Worm (Caenorhabditis elegans): ENCODE measurements around the gene F22F7.7.

The F22F7.7 gene

DNA sequence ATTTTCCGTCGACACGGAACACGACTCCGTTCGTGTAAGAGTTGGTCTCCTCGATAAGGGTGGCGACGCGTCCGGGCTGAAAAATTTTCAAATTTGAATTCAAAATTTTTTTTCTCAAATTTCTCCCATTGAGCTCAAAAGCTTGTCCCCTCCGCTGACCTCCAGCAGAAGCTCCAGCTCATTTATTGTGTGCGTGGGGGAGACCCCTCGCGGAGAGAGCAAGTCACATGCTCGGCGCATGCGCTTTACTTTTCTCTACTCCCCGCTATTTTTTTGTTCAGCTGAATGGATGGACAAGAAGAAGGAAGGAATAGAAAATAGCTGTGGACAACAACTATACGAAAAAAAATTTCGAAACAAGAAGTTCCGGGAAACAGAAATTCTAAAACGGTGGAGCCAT is 6.3 kb downstream of the F22F7.7 start (continued):
- TF ChIP-seq gei-17 (GFP tag; optimal IDR thresholded peaks at IDR 0.05): no peak
- no peak for TF ChIP-seq C06A6.2 (GFP tag; conservative IDR thresholded peaks at IDR 0.05)
- TF ChIP-seq hsf-1 (GFP tag; IDR thresholded peaks at IDR 0.05): no peak
- no peak for TF ChIP-seq F22D6.2 (tag; optimal IDR thresholded peaks at IDR 0.05)
- peak; percentile 70 for TF ChIP-seq K12H6.12 (tag; optimal IDR thresholded peaks at IDR 0.05)
- no peak for TF ChIP-seq madf-8 (GFP tag; conservative IDR thresholded peaks at IDR 0.05)
- TF ChIP-seq Y79H2A.3 (GFP tag; conservative IDR thresholded peaks at IDR 0.05): no peak
- TF ChIP-seq tbp1 (GFP tag; optimal IDR thresholded peaks at IDR 0.05): no peak
- no peak for TF ChIP-seq Y67H2A.10 (GFP tag; conservative IDR thresholded peaks at IDR 0.05)
- no peak for TF ChIP-seq pbrm-1 (GFP tag; IDR thresholded peaks at IDR 0.05)
- no peak for TF ChIP-seq cebp-1 (GFP tag; IDR thresholded peaks at IDR 0.05)
- TF ChIP-seq cebp-1 (tag; optimal IDR thresholded peaks at IDR 0.05): peak; percentile 74
- no peak for TF ChIP-seq hrde-1 (tag; optimal IDR thresholded peaks at IDR 0.05; ENCODE audit: borderline replicate concordance)
- no peak for TF ChIP-seq F39B2.1 (GFP tag; IDR thresholded peaks at IDR 0.05)
- TF ChIP-seq bed-2 (GFP tag; IDR thresholded peaks at IDR 0.05): no peak
- no peak for TF ChIP-seq F49E8.2 (tag; optimal IDR thresholded peaks at IDR 0.05; ENCODE audit: insufficient read depth)
- no peak for TF ChIP-seq F52B5.7 (tag; optimal IDR thresholded peaks at IDR 0.05)
- TF ChIP-seq F33H1.4 (GFP tag; IDR thresholded peaks at IDR 0.05): no peak
- TF ChIP-seq ztf-18 (tag; optimal IDR thresholded peaks at IDR 0.05): no peak
- no peak for TF ChIP-seq F37B4.10 (GFP tag; IDR thresholded peaks at IDR 0.05)
- no peak for TF ChIP-seq zim-3 (tag; optimal IDR thresholded peaks at IDR 0.05)
- TF ChIP-seq snpc-1.3 (tag; optimal IDR thresholded peaks at IDR 0.05; ENCODE audit: insufficient read depth): no peak
- peak; percentile 42; the same call in 1 of the 2 replicates for TF ChIP-seq dox-1 (GFP tag; IDR thresholded peaks at IDR 0.05)
- no peak for TF ChIP-seq efl-1 (GFP tag; optimal IDR thresholded peaks at IDR 0.05)
- TF ChIP-seq chd-7 (tag; optimal IDR thresholded peaks at IDR 0.05): peak; percentile 41
- no peak for TF ChIP-seq egl-44 (GFP tag; IDR thresholded peaks at IDR 0.05)
- TF ChIP-seq B0261.1 (tag; optimal IDR thresholded peaks at IDR 0.05): no peak
- TF ChIP-seq Y53G8AR.9 (GFP tag; conservative IDR thresholded peaks at IDR 0.05): no peak
- no peak for TF ChIP-seq ets-4 (GFP tag; optimal IDR thresholded peaks at IDR 0.05)
- TF ChIP-seq madf-10 (tag; optimal IDR thresholded peaks at IDR 0.05): no peak
- TF ChIP-seq lir-1 (GFP tag; conservative IDR thresholded peaks at IDR 0.05): no peak
- TF ChIP-seq Y53F4B.3 (GFP tag; IDR thresholded peaks at IDR 0.05): no peak
- no peak for TF ChIP-seq ceh-58 (GFP tag; IDR thresholded peaks at IDR 0.05)
- peak; percentile 37; the same call in 1 of the 2 replicates for TF ChIP-seq hmg-1.2 (GFP tag; IDR thresholded peaks at IDR 0.05)
- no peak for TF ChIP-seq Y95B8A.8 (GFP tag; IDR thresholded peaks at IDR 0.05)
- TF ChIP-seq ceh-100 (GFP tag; IDR thresholded peaks at IDR 0.05): no peak
- peak; percentile 21 for TF ChIP-seq lin-40 (tag; optimal IDR thresholded peaks at IDR 0.05)
- TF ChIP-seq bed-1 (GFP tag; IDR thresholded peaks at IDR 0.05): no peak
- TF ChIP-seq lin-26 (GFP tag; IDR thresholded peaks at IDR 0.05): no peak
- TF ChIP-seq attf-6 (GFP tag; IDR thresholded peaks at IDR 0.05): no peak
- no peak for TF ChIP-seq cebp-2 (GFP tag; IDR thresholded peaks at IDR 0.05)
- no peak for TF ChIP-seq nhr-90 (tag; optimal IDR thresholded peaks at IDR 0.05)
- no peak for TF ChIP-seq akir-1 (GFP tag; optimal IDR thresholded peaks at IDR 0.05)
- 0 out of 2 replicates have a peak, but pooled peaks have one; percentile 41 for TF ChIP-seq mcd-1 (GFP tag; IDR thresholded peaks at IDR 0.05)
- TF ChIP-seq sdz-38 (tag; optimal IDR thresholded peaks at IDR 0.05): no peak
- TF ChIP-seq aptf-2 (GFP tag; conservative IDR thresholded peaks at IDR 0.05): no peak
- TF ChIP-seq B0035.1 (tag; optimal IDR thresholded peaks at IDR 0.05): no peak
- no peak for TF ChIP-seq sptf-2 (GFP tag; optimal IDR thresholded peaks at IDR 0.05)
- TF ChIP-seq nhr-80 (tag; optimal IDR thresholded peaks at IDR 0.05): peak; percentile 7
- no peak for TF ChIP-seq xnd-1 (tag; optimal IDR thresholded peaks at IDR 0.05)

All from whole organism, young adult.